Fruit fly (Drosophila melanogaster) whole organism, embryonic: ENCODE measurements around the gene Mrm2.

Experiments
- Atf-2 ChIP-seq: fragments of 200-800 bp; sonication (Bioruptor generic); optimal IDR thresholded peaks from 2 replicates; lab custom pipeline; 2016; ENCODE audit warnings: missing biosample characterization, missing genetic modification characterization
- BEAF-32 ChIP-seq: fragments of 200-800 bp; sonication (Bioruptor generic); optimal IDR thresholded peaks from 3 replicates; lab custom pipeline; 2017; ENCODE audit warnings: missing biosample characterization, missing genetic modification characterization, mild to moderate bottlenecking, moderate library complexity, missing genetic modification reagents
- CG11723 ChIP-seq: fragments of 200-800 bp; sonication (Bioruptor generic); optimal IDR thresholded peaks from 2 replicates; lab custom pipeline; 2017; ENCODE audit warnings: missing biosample characterization, mild to moderate bottlenecking, missing genetic modification characterization
- CG12219 ChIP-seq: fragments of 200-800 bp; sonication (Bioruptor generic); optimal IDR thresholded peaks from 3 replicates; lab custom pipeline; 2018; ENCODE audit warnings: missing biosample characterization, mild to moderate bottlenecking, missing genetic modification characterization
- CG12391 ChIP-seq: fragments of 200-800 bp; sonication (Bioruptor generic); optimal IDR thresholded peaks from 3 replicates; lab custom pipeline; 2018; ENCODE audit warnings: missing biosample characterization, mild to moderate bottlenecking, missing genetic modification characterization, moderate library complexity
- CG12659 ChIP-seq: fragments of 200-800 bp; sonication (Bioruptor generic); optimal IDR thresholded peaks from 3 replicates; lab custom pipeline; 2017; ENCODE audit warnings: mild to moderate bottlenecking, missing biosample characterization, missing genetic modification reagents, missing genetic modification characterization
- CG13424 ChIP-seq: fragments of 200-800 bp; sonication (Bioruptor generic); optimal IDR thresholded peaks from 2 replicates; lab custom pipeline; 2019; ENCODE audit warnings: missing biosample characterization, mild to moderate bottlenecking, missing genetic modification characterization, moderate library complexity
- CG13775 ChIP-seq: fragments of 200-800 bp; sonication (Bioruptor generic); optimal IDR thresholded peaks from 3 replicates; lab custom pipeline; 2017; ENCODE audit warnings: missing biosample characterization, mild to moderate bottlenecking, missing genetic modification characterization
- CG1529 ChIP-seq: fragments of 200-800 bp; sonication (Bioruptor generic); optimal IDR thresholded peaks from 3 replicates; lab custom pipeline; 2018; ENCODE audit warnings: missing biosample characterization, missing genetic modification characterization
- CG18262 ChIP-seq: fragments of 200-800 bp; optimal IDR thresholded peaks from 3 replicates; lab custom pipeline; 2019; ENCODE audit warnings: missing biosample characterization, mild to moderate bottlenecking, missing genetic modification characterization, moderate library complexity
- CG2120 ChIP-seq: fragments of 200-800 bp; sonication (Bioruptor generic); optimal IDR thresholded peaks from 3 replicates; lab custom pipeline; 2016; ENCODE audit warnings: missing biosample characterization, missing genetic modification characterization
- CG2199 ChIP-seq: fragments of 200-800 bp; sonication (Bioruptor generic); IDR thresholded peaks from 3 replicates; pipeline ENCODE4 v1.3.6; 2022; ENCODE audit warnings: missing biosample characterization, missing genetic modification characterization
- CG2678 ChIP-seq: fragments of 200-800 bp; sonication (Bioruptor generic); optimal IDR thresholded peaks from 3 replicates; lab custom pipeline; 2019; ENCODE audit warnings: missing biosample characterization, mild to moderate bottlenecking, missing genetic modification characterization, moderate library complexity
- CG34224 ChIP-seq: fragments of 200-800 bp; sonication (Bioruptor generic); IDR thresholded peaks from 3 replicates; pipeline ENCODE4 v1.3.6; 2022; ENCODE audit warnings: missing biosample characterization, missing genetic modification characterization; ENCODE audit not compliant: partially characterized antibody
- CG3847 ChIP-seq: fragments of 200-800 bp; sonication (Bioruptor generic); IDR thresholded peaks from 2 replicates; pipeline ENCODE4 v1.3.6; 2022; ENCODE audit warnings: missing biosample characterization, missing genetic modification characterization
- CG6765 ChIP-seq: fragments of 200-800 bp; sonication (Bioruptor generic); optimal IDR thresholded peaks from 3 replicates; lab custom pipeline; 2017; ENCODE audit warnings: missing biosample characterization, mild to moderate bottlenecking, missing genetic modification characterization
- CG6791 ChIP-seq: fragments of 200-800 bp; sonication (Bioruptor generic); IDR thresholded peaks from 3 replicates; pipeline ENCODE4 v1.3.6; 2022; ENCODE audit warnings: missing biosample characterization, missing genetic modification characterization; ENCODE audit not compliant: partially characterized antibody
- CG7357 ChIP-seq: fragments of 200-800 bp; sonication (Bioruptor generic); IDR thresholded peaks from 3 replicates; pipeline ENCODE4 v1.3.6; 2022; ENCODE audit warnings: missing biosample characterization, missing genetic modification characterization
- CG7839 ChIP-seq: fragments of 200-800 bp; sonication (Bioruptor generic); optimal IDR thresholded peaks from 3 replicates; lab custom pipeline; 2018; ENCODE audit warnings: missing biosample characterization, mild to moderate bottlenecking, missing genetic modification characterization, moderate library complexity
- Deaf1 ChIP-seq: fragments of 200-800 bp; optimal IDR thresholded peaks from 3 replicates; lab custom pipeline; 2019; ENCODE audit warnings: missing biosample characterization, mild to moderate bottlenecking, missing genetic modification characterization, moderate library complexity
- Dll ChIP-seq: fragments of 200-800 bp; sonication (Bioruptor generic); IDR thresholded peaks from 4 replicates; pipeline ENCODE4 v1.3.6; 2022; ENCODE audit warnings: missing biosample characterization, missing genetic modification characterization; ENCODE audit not compliant: partially characterized antibody
- Drgx ChIP-seq: fragments of 200-800 bp; sonication (Bioruptor generic); IDR thresholded peaks from 2 replicates; pipeline ENCODE4 v1.3.6; 2022; ENCODE audit warnings: missing biosample characterization, missing genetic modification characterization
- E2f2 ChIP-seq: fragments of 200-800 bp; sonication (Bioruptor generic); IDR thresholded peaks from 2 replicates; pipeline ENCODE4 v1.3.6; 2022; ENCODE audit warnings: missing biosample characterization, missing genetic modification characterization
- HLHmδ ChIP-seq: fragments of 200-800 bp; sonication (Bioruptor generic); optimal IDR thresholded peaks from 2 replicates; lab custom pipeline; 2018; ENCODE audit warnings: missing biosample characterization, mild to moderate bottlenecking, missing genetic modification characterization, moderate library complexity
- Hr78 ChIP-seq, 2 experiments: fragments of 200-800 bp in 1 of 2; fragments of >200 bp in 1 of 2; sonication (Bioruptor generic) in 1 of 2; optimal IDR thresholded peaks; 2 replicates each; lab custom pipeline; 2017 to 2019; ENCODE audit warnings: missing biosample characterization in 2 of 2, missing genetic modification characterization in 2 of 2, mild to moderate bottlenecking in 1 of 2, moderate library complexity in 1 of 2
- Hsf ChIP-seq: fragments of 200-800 bp; sonication (Bioruptor generic); optimal IDR thresholded peaks from 3 replicates; lab custom pipeline; 2016; ENCODE audit warnings: missing biosample characterization, missing genetic modification characterization
- Neu2 ChIP-seq: fragments of 200-800 bp; sonication (Bioruptor generic); optimal IDR thresholded peaks from 3 replicates; lab custom pipeline; 2016; ENCODE audit warnings: missing biosample characterization, missing genetic modification characterization, borderline replicate concordance
- Nf-YC ChIP-seq: fragments of 200-800 bp; optimal IDR thresholded peaks from 3 replicates; lab custom pipeline; 2019; ENCODE audit warnings: missing biosample characterization, mild to moderate bottlenecking, missing genetic modification characterization, moderate library complexity
- PHDP ChIP-seq: fragments of 200-800 bp; sonication (Bioruptor generic); optimal IDR thresholded peaks from 3 replicates; lab custom pipeline; 2018; ENCODE audit warnings: missing biosample characterization, mild to moderate bottlenecking, missing genetic modification characterization, moderate library complexity
- Ravus ChIP-seq: fragments of 200-800 bp; sonication (Bioruptor generic); IDR thresholded peaks from 2 replicates; pipeline ENCODE4 v1.3.6; 2022; ENCODE audit warnings: missing biosample characterization, missing genetic modification characterization
- Rx ChIP-seq: fragments of 200-800 bp; sonication (Bioruptor generic); IDR thresholded peaks from 2 replicates; pipeline ENCODE4 v1.3.6; 2022; ENCODE audit warnings: missing biosample characterization, missing genetic modification characterization
- az2 ChIP-seq: fragments of 200-800 bp; sonication (Bioruptor generic); optimal IDR thresholded peaks from 3 replicates; lab custom pipeline; 2016; ENCODE audit warnings: missing biosample characterization, missing genetic modification characterization
- bcd ChIP-seq: fragments of 200-800 bp; sonication (Bioruptor generic); optimal IDR thresholded peaks from 2 replicates; lab custom pipeline; 2017; ENCODE audit warnings: missing biosample characterization, mild to moderate bottlenecking, missing genetic modification characterization
- chinmo ChIP-seq: fragments of 200-800 bp; sonication (Bioruptor generic); IDR thresholded peaks from 4 replicates; pipeline ENCODE4 v1.3.6; 2022; ENCODE audit warnings: missing biosample characterization, missing genetic modification characterization; ENCODE audit not compliant: partially characterized antibody
- corto ChIP-seq: fragments of 200-800 bp; sonication (Bioruptor generic); optimal IDR thresholded peaks from 2 replicates; lab custom pipeline; 2016; ENCODE audit warnings: missing biosample characterization, mild to moderate bottlenecking, missing genetic modification characterization, moderate library complexity
- crol ChIP-seq: fragments of 200-800 bp; sonication (Bioruptor generic); IDR thresholded peaks from 2 replicates; pipeline ENCODE4 v1.3.6; 2022; ENCODE audit warnings: missing biosample characterization, missing genetic modification characterization
- fru ChIP-seq: fragments of >200 bp; optimal IDR thresholded peaks from 2 replicates; lab custom pipeline; 2017
- gce ChIP-seq: fragments of 200-800 bp; sonication (Bioruptor generic); IDR thresholded peaks from 3 replicates; pipeline ENCODE4 v1.3.6; 2022; ENCODE audit warnings: missing biosample characterization, missing genetic modification characterization
- kay ChIP-seq: fragments of 200-800 bp; sonication (Bioruptor generic); optimal IDR thresholded peaks from 2 replicates; lab custom pipeline; 2016; ENCODE audit warnings: missing biosample characterization, missing genetic modification characterization
- nmo ChIP-seq: fragments of 200-800 bp; sonication (Bioruptor generic); optimal IDR thresholded peaks from 2 replicates; lab custom pipeline; 2018; ENCODE audit warnings: missing biosample characterization, mild to moderate bottlenecking, missing genetic modification characterization, moderate library complexity
- prd ChIP-seq, 3 experiments: fragments of >200 bp in 2 of 3; fragments of 200-800 bp in 1 of 3; sonication (Bioruptor generic) in 1 of 3; optimal IDR thresholded peaks in 2 of 3; IDR thresholded peaks in 1 of 3; 2 replicates in 2 of 3; 3 replicates in 1 of 3; pipeline versions ENCODE4 v1.3.6 to Lab custom; 2017 to 2022; ENCODE audit warnings: missing biosample characterization in 1 of 3, missing genetic modification characterization in 1 of 3
- row ChIP-seq: fragments of 200-800 bp; sonication (Bioruptor generic); IDR thresholded peaks from 3 replicates; pipeline ENCODE4 v1.3.6; 2022; ENCODE audit warnings: missing biosample characterization, missing genetic modification characterization
- sim ChIP-seq: fragments of 200-800 bp; sonication (Bioruptor generic); IDR thresholded peaks from 2 replicates; pipeline ENCODE4 v1.3.6; 2022; ENCODE audit warnings: missing biosample characterization, missing genetic modification characterization
- so ChIP-seq: fragments of 200-800 bp; sonication (Bioruptor generic); IDR thresholded peaks from 3 replicates; pipeline ENCODE4 v1.3.6; 2022; ENCODE audit warnings: missing biosample characterization, missing genetic modification characterization
- sr ChIP-seq: fragments of 200-800 bp; sonication (Bioruptor generic); IDR thresholded peaks from 3 replicates; pipeline ENCODE4 v1.3.6; 2022; ENCODE audit warnings: missing biosample characterization, missing genetic modification characterization
- stwl ChIP-seq: fragments of 200-800 bp; sonication (Bioruptor generic); optimal IDR thresholded peaks from 3 replicates; lab custom pipeline; 2018; ENCODE audit warnings: missing biosample characterization, mild to moderate bottlenecking, missing genetic modification characterization, moderate library complexity
- vvl ChIP-seq: fragments of 200-800 bp; sonication (Bioruptor generic); IDR thresholded peaks from 2 replicates; pipeline ENCODE4 v1.3.6; 2022; ENCODE audit warnings: missing biosample characterization, missing genetic modification characterization
- wek ChIP-seq: fragments of 200-800 bp; sonication (Bioruptor generic); optimal IDR thresholded peaks from 3 replicates; lab custom pipeline; 2018; ENCODE audit warnings: missing biosample characterization, mild to moderate bottlenecking, missing genetic modification characterization, moderate library complexity

Gene Mrm2

DNA sequence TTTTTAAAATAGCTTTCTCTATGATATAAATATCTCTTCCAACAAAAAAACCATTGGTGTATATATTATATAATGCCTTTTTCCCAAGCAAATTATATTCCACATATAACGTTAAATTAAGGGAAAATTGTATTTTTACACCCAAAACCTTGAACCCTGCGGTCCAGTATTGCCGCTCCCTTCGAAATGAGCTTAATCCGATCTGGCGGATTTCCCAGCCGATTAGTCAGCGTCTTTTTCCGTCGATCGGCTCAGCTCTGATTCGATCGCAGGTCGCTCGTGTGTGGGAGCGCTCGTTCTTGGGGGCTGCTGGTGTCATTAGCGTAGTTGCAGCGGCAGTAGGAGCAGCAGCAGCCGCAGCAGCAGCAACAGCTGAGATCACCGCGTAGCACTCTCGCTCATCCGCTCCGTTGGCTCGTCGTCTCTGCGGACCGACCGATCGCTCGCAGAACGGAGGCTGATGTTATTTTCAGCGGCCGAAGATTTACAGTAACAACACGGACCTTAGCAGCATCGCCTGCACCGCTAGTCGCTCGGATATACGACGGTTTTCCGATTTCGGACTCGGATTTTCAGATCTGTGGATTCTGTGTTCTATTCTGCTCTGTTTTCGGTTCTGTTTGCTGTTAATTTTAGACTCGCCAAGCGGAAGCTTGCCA, 29.1 kb downstream of the Mrm2 start, which contains the start of gene CG4733 (continued):
- no peak for TF ChIP-seq sim (GFP tag; lab: Robert Waterston, UW)
- TF ChIP-seq Atf-2 (GFP tag; lab: Kevin White, UChicago) = no peak
- no peak for TF ChIP-seq corto
- no peak for TF ChIP-seq Rx (GFP tag; lab: Robert Waterston, UW)
- TF ChIP-seq fru = no peak
- no peak for TF ChIP-seq E2f2
- no peak for TF ChIP-seq wek (GFP tag; lab: Kevin White, UChicago)
- TF ChIP-seq kay (GFP tag; lab: Kevin White, UChicago) = no peak
- no peak for TF ChIP-seq CG2199 (GFP tag; lab: Robert Waterston, UW)
- peak in 1 of 2 experiments; percentile 62 for TF ChIP-seq prd (optimal IDR thresholded peaks at IDR 0.05; lab: Kevin White, UChicago)
- TF ChIP-seq prd (GFP tag; IDR thresholded peaks at IDR 0.05; lab: Robert Waterston, UW) = no peak
- no peak for TF ChIP-seq CG6765 (GFP tag; lab: Kevin White, UChicago)
- TF ChIP-seq Ravus (GFP tag; lab: Robert Waterston, UW) = no peak
- TF ChIP-seq CG18262 (tag; lab: Kevin White, UChicago) = peak; percentile 43
- peak; percentile 1 for TF ChIP-seq nmo (GFP tag; lab: Kevin White, UChicago)
- TF ChIP-seq CG12391 (tag; lab: Kevin White, UChicago) = peak; percentile 18
- TF ChIP-seq sr (GFP tag; lab: Robert Waterston, UW) = peak; percentile 66; the same call in 1 of the 3 replicates
- 0 out of 4 replicates have a peak, but pooled peaks have one; percentile 32 for TF ChIP-seq Dll
- TF ChIP-seq CG1529 (GFP tag; lab: Kevin White, UChicago) = no peak
- TF ChIP-seq crol (GFP tag; lab: Robert Waterston, UW) = no peak
- TF ChIP-seq CG6791 (GFP tag; lab: Robert Waterston, UW) = peak; percentile 27; the same call in 1 of the 3 replicates
- TF ChIP-seq so = peak; percentile 71; the same call in 1 of the 3 replicates
- peak; percentile 21 for TF ChIP-seq az2 (GFP tag; lab: Kevin White, UChicago)
- peak; percentile 31 for TF ChIP-seq bcd (GFP tag; lab: Kevin White, UChicago)
- TF ChIP-seq CG11723 (GFP tag; lab: Kevin White, UChicago) = no peak
- TF ChIP-seq CG12219 = no peak
- peak; percentile 49 for TF ChIP-seq Drgx (GFP tag; lab: Robert Waterston, UW)
- TF ChIP-seq CG13424 = peak; percentile 26
- TF ChIP-seq CG2120 (GFP tag; lab: Kevin White, UChicago) = peak; percentile 32
- no peak for TF ChIP-seq Hsf (GFP tag; lab: Kevin White, UChicago)
- peak; percentile 96 for TF ChIP-seq chinmo (GFP tag; lab: Robert Waterston, UW)
- peak; percentile 46 for TF ChIP-seq CG2678 (tag; lab: Kevin White, UChicago)
- TF ChIP-seq stwl (tag; lab: Kevin White, UChicago) = no peak
- peak in 1 of 2 experiments; percentile 14 for TF ChIP-seq Hr78 (GFP tag; optimal IDR thresholded peaks at IDR 0.05; lab: Kevin White, UChicago)
- TF ChIP-seq CG34224 (GFP tag; lab: Robert Waterston, UW) = 0 out of 3 replicates have a peak, but pooled peaks have one; percentile 15
- peak; percentile 41 for TF ChIP-seq BEAF-32 (GFP tag; lab: Kevin White, UChicago)
- TF ChIP-seq CG3847 (GFP tag; lab: Robert Waterston, UW) = 0 out of 2 replicates have a peak, but pooled peaks have one; percentile 13
- TF ChIP-seq CG7357 = no peak
- TF ChIP-seq gce (GFP tag; lab: Robert Waterston, UW) = no peak
- TF ChIP-seq row = peak; percentile 91
- TF ChIP-seq vvl = no peak
- peak; percentile 31 for TF ChIP-seq CG12659
- TF ChIP-seq HLHmδ (GFP tag; lab: Kevin White, UChicago) = peak; percentile 45
- peak; percentile 23 for TF ChIP-seq CG13775
- peak; percentile 10 for TF ChIP-seq CG7839 (tag; lab: Kevin White, UChicago)
- TF ChIP-seq Nf-YC (tag; lab: Kevin White, UChicago) = peak; percentile 12
- TF ChIP-seq Deaf1 = peak; percentile 91
- peak; percentile 10 for TF ChIP-seq PHDP (tag; lab: Kevin White, UChicago)
- TF ChIP-seq Neu2 (GFP tag; lab: Kevin White, UChicago) = no peak
